Worm (Caenorhabditis elegans): ENCODE data around the gene nas-11.

DNA sequence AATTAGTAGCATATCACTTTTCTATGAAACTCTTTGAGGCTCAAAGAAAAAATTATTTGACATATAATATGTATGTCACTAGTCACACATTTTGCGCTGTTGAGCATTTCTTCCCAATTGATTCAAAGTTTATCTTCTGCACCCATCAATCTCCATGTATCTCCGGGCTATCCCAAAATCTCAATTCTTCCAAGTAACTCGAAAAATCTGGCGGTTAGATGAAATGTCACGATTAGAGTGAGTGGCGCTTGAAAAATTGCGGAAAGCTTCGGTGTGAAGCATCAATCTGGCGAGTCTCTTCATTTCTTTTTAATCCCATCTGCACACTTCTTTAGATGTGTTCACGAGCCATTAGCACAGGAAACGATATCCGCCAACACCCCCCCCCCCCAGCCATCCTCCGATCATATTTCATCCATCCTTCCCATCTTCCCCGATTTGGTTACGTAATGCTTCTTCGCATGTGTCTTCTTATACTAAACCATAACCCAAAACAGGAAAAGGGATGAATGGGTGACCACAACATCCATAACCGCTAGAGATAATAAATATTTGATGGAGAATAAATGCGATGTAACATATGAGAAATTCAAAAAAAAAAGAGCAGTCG lies 24.3 kb upstream of the nas-11 start:
- TF ChIP-seq attf-5 (GFP tag; optimal IDR thresholded peaks at IDR 0.05) (no peak), rcor-1 (GFP tag; IDR thresholded peaks at IDR 0.05) (no peak), ztf-18 (tag; optimal IDR thresholded peaks at IDR 0.05) (no peak), dpl-1 (GFP tag; optimal IDR thresholded peaks at IDR 0.05) (no peak), egrh-3 (GFP tag; IDR thresholded peaks at IDR 0.05) (no peak), bed-2 (GFP tag; IDR thresholded peaks at IDR 0.05) (no peak), nfya-1 (tag; optimal IDR thresholded peaks at IDR 0.05; ENCODE audit: borderline replicate concordance, insufficient read depth) (no peak), ztf-6 (GFP tag; IDR thresholded peaks at IDR 0.05) (no peak), mxl-1 (tag; optimal IDR thresholded peaks at IDR 0.05) (no peak), efl-1 (GFP tag; optimal IDR thresholded peaks at IDR 0.05) (no peak), ZK185.1 (tag; optimal IDR thresholded peaks at IDR 0.05; ENCODE audit: poor library complexity, severe bottlenecking) (no peak)
